Fruit fly (Drosophila melanogaster): ENCODE measurements around the gene pira.

The pira gene

DNA sequence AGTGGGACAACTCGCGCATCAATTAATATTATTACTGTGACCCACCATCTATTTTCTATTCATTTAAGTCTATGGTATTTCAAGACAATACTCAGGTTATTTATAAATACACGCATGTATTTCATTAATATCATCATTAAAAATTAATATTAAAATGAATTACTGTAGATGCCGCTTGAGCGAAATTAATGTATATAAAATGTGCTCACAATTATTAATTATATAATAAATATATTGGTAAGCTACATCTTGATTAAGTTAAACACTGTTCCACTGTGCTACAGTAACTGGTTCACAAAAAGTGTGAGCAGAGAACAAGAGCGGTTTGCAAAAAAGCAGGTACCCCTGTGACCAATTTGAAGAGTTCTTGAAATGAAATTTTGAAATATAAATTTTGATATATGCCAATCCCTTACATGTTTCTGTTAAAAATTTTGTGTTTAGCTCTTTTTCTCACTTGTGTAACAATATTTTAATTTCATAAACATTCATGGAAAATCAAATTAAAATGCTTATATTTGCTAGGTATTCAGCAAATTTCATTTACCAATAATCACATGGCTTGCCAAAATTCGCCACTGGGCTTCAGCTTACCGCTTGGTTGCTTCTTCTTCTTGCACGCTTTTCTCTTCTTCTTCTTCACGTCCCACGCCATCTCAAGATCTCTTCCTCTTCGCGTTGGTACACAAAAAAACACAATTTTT lies 12.3 kb downstream of the pira start (continued):
- TF ChIP-seq CG7556 (GFP tag; optimal IDR thresholded peaks at IDR 0.05) = peak; percentile 100
- peak; percentile 100 for TF ChIP-seq Mes4 (GFP tag; optimal IDR thresholded peaks at IDR 0.05)
- TF ChIP-seq bcd (GFP tag; optimal IDR thresholded peaks at IDR 0.05) = peak; percentile 100
- peak; percentile 88 for TF ChIP-seq Sry-δ (GFP tag; optimal IDR thresholded peaks at IDR 0.05)
- TF ChIP-seq fd102C (GFP tag; optimal IDR thresholded peaks at IDR 0.05) = peak; percentile 96
- TF ChIP-seq Ada2b (GFP tag; IDR thresholded peaks at IDR 0.05) = peak; percentile 100
- TF ChIP-seq Med (GFP tag) = peak; percentile 100
- TF ChIP-seq CG9215 (GFP tag; IDR thresholded peaks at IDR 0.05) = peak; percentile 100
- TF ChIP-seq abd-A (tag; optimal IDR thresholded peaks at IDR 0.05) = peak; percentile 91
- peak; percentile 99 for TF ChIP-seq Xbp1 (GFP tag; optimal IDR thresholded peaks at IDR 0.05)
- TF ChIP-seq BtbVII (GFP tag; optimal IDR thresholded peaks at IDR 0.05) = peak; percentile 100
- TF ChIP-seq CG31365 (tag; optimal IDR thresholded peaks at IDR 0.05) = peak; percentile 95
- peak; percentile 99 for TF ChIP-seq nom (GFP tag; optimal IDR thresholded peaks at IDR 0.05)
- peak; percentile 96 for TF ChIP-seq CG1024 (GFP tag; IDR thresholded peaks at IDR 0.05)
- peak; percentile 100 for TF ChIP-seq gcm2 (GFP tag; optimal IDR thresholded peaks at IDR 0.05)
- TF ChIP-seq Aef1 (GFP tag; IDR thresholded peaks at IDR 0.05) = peak; percentile 100
- peak; percentile 99 for TF ChIP-seq jumu (GFP tag; optimal IDR thresholded peaks at IDR 0.05)
- TF ChIP-seq trem (tag; optimal IDR thresholded peaks at IDR 0.05) = peak; percentile 97
- TF ChIP-seq CG17186 (GFP tag; optimal IDR thresholded peaks at IDR 0.05) = peak; percentile 96
- peak; percentile 100 for TF ChIP-seq schlank (tag; optimal IDR thresholded peaks at IDR 0.05)
- TF ChIP-seq CG2120 (GFP tag; optimal IDR thresholded peaks at IDR 0.05) = peak; percentile 100
- TF ChIP-seq cato (GFP tag; optimal IDR thresholded peaks at IDR 0.05; ENCODE audit: borderline replicate concordance) = peak; percentile 99
- TF ChIP-seq tap (tag; optimal IDR thresholded peaks at IDR 0.05) = peak; percentile 99
- peak; percentile 99 for TF ChIP-seq CG15696 (tag; optimal IDR thresholded peaks at IDR 0.05)
- peak; percentile 100 for TF ChIP-seq unpg (GFP tag; optimal IDR thresholded peaks at IDR 0.05)
- peak; percentile 99 for TF ChIP-seq CG17568 (GFP tag; optimal IDR thresholded peaks at IDR 0.05)
- peak; percentile 100 for TF ChIP-seq Asciz (GFP tag; optimal IDR thresholded peaks at IDR 0.05)
- TF ChIP-seq pan (optimal IDR thresholded peaks at IDR 0.05) = no peak
- peak in 1 of 2 experiments; percentile 100 for TF ChIP-seq pan (GFP tag; optimal IDR thresholded peaks at IDR 0.05 in 1 of 2, IDR thresholded peaks at IDR 0.05 in 1 of 2)
- TF ChIP-seq Meics (GFP tag; optimal IDR thresholded peaks at IDR 0.05) = peak; percentile 100
- TF ChIP-seq CG2875 (GFP tag; optimal IDR thresholded peaks at IDR 0.05) = peak; percentile 99
- TF ChIP-seq CG9932 (GFP tag; IDR thresholded peaks at IDR 0.05) = peak; percentile 100
- TF ChIP-seq CG8388 (GFP tag; optimal IDR thresholded peaks at IDR 0.05) = peak; percentile 99
- TF ChIP-seq CG13775 (GFP tag; optimal IDR thresholded peaks at IDR 0.05) = peak; percentile 100
- peak; percentile 99 for TF ChIP-seq CG30431 (GFP tag; optimal IDR thresholded peaks at IDR 0.05)
- TF ChIP-seq CG18262 (tag; optimal IDR thresholded peaks at IDR 0.05) = peak; percentile 100
- peak; percentile 100 for TF ChIP-seq CHES-1-like (GFP tag; optimal IDR thresholded peaks at IDR 0.05)
- TF ChIP-seq CG17328 (GFP tag; IDR thresholded peaks at IDR 0.05) = peak; percentile 99
- TF ChIP-seq CG10979 (tag; optimal IDR thresholded peaks at IDR 0.05) = peak; percentile 99
- TF ChIP-seq az2 (GFP tag; optimal IDR thresholded peaks at IDR 0.05) = peak; percentile 100
- TF ChIP-seq salm (tag; optimal IDR thresholded peaks at IDR 0.05) = peak; percentile 100
- peak; percentile 99 for TF ChIP-seq jigr1 (GFP tag; IDR thresholded peaks at IDR 0.05)
- TF ChIP-seq Rfx (GFP tag; IDR thresholded peaks at IDR 0.05) = peak; percentile 100
- peak; percentile 99 for TF ChIP-seq vvl (GFP tag; IDR thresholded peaks at IDR 0.05)
- peak; percentile 99 for TF ChIP-seq CG16779 (GFP tag; IDR thresholded peaks at IDR 0.05)
- no peak for TF ChIP-seq ato (GFP tag; IDR thresholded peaks at IDR 0.05; ENCODE audit: partially characterized antibody)
- TF ChIP-seq CG8089 (GFP tag; optimal IDR thresholded peaks at IDR 0.05) = peak; percentile 99
- TF ChIP-seq NK7.1 (GFP tag; optimal IDR thresholded peaks at IDR 0.05) = peak; percentile 100
- no peak for TF ChIP-seq Tbp (GFP tag; optimal IDR thresholded peaks at IDR 0.05)
- TF ChIP-seq btn (GFP tag; optimal IDR thresholded peaks at IDR 0.05) = peak; percentile 99

All from whole organism, embryonic.